Worm (Caenorhabditis elegans) whole organism, L1 larva: ENCODE measurements around the gene rab-14.
A peak's percentile ranks its signal among the peaks of the same experiment; 100 is the strongest.

Experiments used
- C04F5.9 ChIP-seq: sonication (generic microtip); optimal IDR thresholded peaks from 2 replicates; lab custom pipeline; 2016; ENCODE audit warnings: missing genetic modification characterization, missing compliant biosample characterization
- C16A3.4 ChIP-seq: fragments of 150-350 bp; optimal IDR thresholded peaks from 2 replicates; lab custom pipeline; 2014; ENCODE audit warnings: missing biosample characterization, missing genetic modification characterization
- alr-1 ChIP-seq: fragments of 200-800 bp; sonication (Bioruptor generic); optimal IDR thresholded peaks from 2 replicates; lab custom pipeline; 2018; ENCODE audit warnings: borderline replicate concordance, mild to moderate bottlenecking, missing genetic modification characterization, missing compliant biosample characterization
- aly-2 ChIP-seq: fragments of 150-350 bp; optimal IDR thresholded peaks from 2 replicates; lab custom pipeline; 2014; ENCODE audit warnings: missing biosample characterization, missing genetic modification characterization
- ceh-82 ChIP-seq, 3 experiments: fragments of 150-350 bp in 1 of 3; sonication (generic microtip) in 2 of 3; optimal IDR thresholded peaks; 2 replicates each; lab custom pipeline; 2014 to 2017; ENCODE audit warnings: missing biosample characterization in 3 of 3, missing genetic modification characterization in 3 of 3
- dpl-1 ChIP-seq, 3 experiments: fragments of 150-350 bp in 2 of 3; sonication (generic microtip) in 1 of 3; optimal IDR thresholded peaks; 2 replicates each; lab custom pipeline; 2014 to 2017; ENCODE audit warnings: missing biosample characterization in 3 of 3, missing genetic modification characterization in 3 of 3, missing genetic modification reagents in 3 of 3
- dsc-1 ChIP-seq: sonication (generic microtip); optimal IDR thresholded peaks from 2 replicates; lab custom pipeline; 2016; ENCODE audit warnings: mild to moderate bottlenecking, missing genetic modification characterization, missing compliant biosample characterization
- efl-1 ChIP-seq, 4 experiments: fragments of 150-350 bp; optimal IDR thresholded peaks in 3 of 4; peaks in 1 of 4; 1 replicate in 1 of 4; 2 replicates in 3 of 4; lab custom pipeline; 2014; ENCODE audit warnings: missing biosample characterization in 2 of 4, missing genetic modification characterization in 2 of 4, missing genetic modification reagents in 2 of 4
- egl-27 ChIP-seq, 2 experiments: fragments of 150-350 bp in 1 of 2; sonication (generic microtip); optimal IDR thresholded peaks; 3 replicates each; lab custom pipeline; 2017 to 2018; ENCODE audit warnings: missing biosample characterization in 2 of 2, missing genetic modification characterization in 2 of 2, missing genetic modification reagents in 2 of 2
- fkh-10 ChIP-seq: sonication (generic microtip); optimal IDR thresholded peaks from 2 replicates; lab custom pipeline; 2017; ENCODE audit warnings: missing biosample characterization, missing genetic modification reagents, missing genetic modification characterization
- fkh-8 ChIP-seq: sonication (generic microtip); optimal IDR thresholded peaks from 2 replicates; lab custom pipeline; 2016; ENCODE audit warnings: mild to moderate bottlenecking, missing genetic modification characterization, missing compliant biosample characterization
- fos-1 ChIP-seq: fragments of 150-350 bp; optimal IDR thresholded peaks from 2 replicates; lab custom pipeline; 2014; ENCODE audit warnings: missing biosample characterization, missing genetic modification characterization
- grh-1 ChIP-seq: fragments of 200-800 bp; sonication (Bioruptor generic); IDR thresholded peaks from 2 replicates; pipeline ENCODE4 v1.3.6; 2022; ENCODE audit warnings: missing genetic modification reagents, missing genetic modification characterization, missing compliant biosample characterization
- hpl-2 ChIP-seq: fragments of 150-350 bp; optimal IDR thresholded peaks from 2 replicates; lab custom pipeline; 2014; ENCODE audit warnings: missing biosample characterization, missing genetic modification reagents, missing genetic modification characterization
- irx-1 ChIP-seq: sonication (generic microtip); optimal IDR thresholded peaks from 2 replicates; lab custom pipeline; 2016; ENCODE audit warnings: missing genetic modification characterization, missing compliant biosample characterization
- isw-1 ChIP-seq: fragments of 200-800 bp; sonication (Bioruptor generic); IDR thresholded peaks from 2 replicates; pipeline ENCODE4 v1.3.6; 2022; ENCODE audit warnings: missing genetic modification characterization, missing compliant biosample characterization
- lin-14 ChIP-seq: fragments of 200-800 bp; sonication (Bioruptor generic); optimal IDR thresholded peaks from 2 replicates; lab custom pipeline; 2018; ENCODE audit warnings: mild to moderate bottlenecking, missing genetic modification characterization, moderate library complexity, missing compliant biosample characterization
- lin-15B ChIP-seq: fragments of 150-350 bp; sonication (generic microtip); optimal IDR thresholded peaks from 3 replicates; lab custom pipeline; 2014; ENCODE audit warnings: missing biosample characterization, missing genetic modification characterization
- lsy-2 ChIP-seq, 2 experiments: fragments of 150-350 bp; optimal IDR thresholded peaks; 2 replicates each; lab custom pipeline; 2014; ENCODE audit warnings: missing biosample characterization in 2 of 2, missing genetic modification characterization in 2 of 2
- mab-9 ChIP-seq: fragments of 200-800 bp; sonication (Bioruptor generic); IDR thresholded peaks from 2 replicates; pipeline ENCODE4 v1.3.6; 2022; ENCODE audit warnings: missing genetic modification reagents, missing genetic modification characterization, missing compliant biosample characterization
- mdl-1 ChIP-seq, 2 experiments: fragments of 150-350 bp; optimal IDR thresholded peaks; 2 replicates each; lab custom pipeline; 2014 to 2017; ENCODE audit warnings: missing biosample characterization in 2 of 2, missing genetic modification characterization in 2 of 2, inconsistent platforms in 1 of 2
- mep-1 ChIP-seq: fragments of 150-350 bp; optimal IDR thresholded peaks from 2 replicates; lab custom pipeline; 2014; ENCODE audit warnings: missing biosample characterization, missing genetic modification characterization
- nhr-47 ChIP-seq: sonication (generic microtip); optimal IDR thresholded peaks from 2 replicates; lab custom pipeline; 2016; ENCODE audit warnings: mild to moderate bottlenecking, missing genetic modification characterization, moderate library complexity, missing compliant biosample characterization
- nhr-71 ChIP-seq: sonication (generic microtip); optimal IDR thresholded peaks from 2 replicates; lab custom pipeline; 2016; ENCODE audit warnings: mild to moderate bottlenecking, missing genetic modification characterization, moderate library complexity, missing compliant biosample characterization
- nhr-77 ChIP-seq: fragments of 150-350 bp; optimal IDR thresholded peaks from 2 replicates; lab custom pipeline; 2014; ENCODE audit warnings: missing biosample characterization, missing genetic modification characterization
- pag-3 ChIP-seq: sonication (generic microtip); optimal IDR thresholded peaks from 2 replicates; lab custom pipeline; 2017; ENCODE audit warnings: missing genetic modification characterization, mild to moderate bottlenecking, missing compliant biosample characterization, antibody characterized with exemption, borderline replicate concordance; ENCODE audit not compliant: insufficient read depth
- pqm-1 ChIP-seq: sonication (generic microtip); optimal IDR thresholded peaks from 3 replicates; lab custom pipeline; 2017; ENCODE audit warnings: missing biosample characterization, missing genetic modification characterization
- skn-1 ChIP-seq: fragments of 150-350 bp; optimal IDR thresholded peaks from 2 replicates; lab custom pipeline; 2014; ENCODE audit warnings: missing biosample characterization, missing genetic modification characterization
- snpc-4 ChIP-seq: fragments of 150-350 bp; optimal IDR thresholded peaks from 2 replicates; lab custom pipeline; 2014; ENCODE audit warnings: missing biosample characterization, missing genetic modification characterization
- snu-23 ChIP-seq: sonication (generic microtip); optimal IDR thresholded peaks from 2 replicates; lab custom pipeline; 2016; ENCODE audit warnings: missing genetic modification characterization, missing compliant biosample characterization
- sup-37 ChIP-seq: fragments of 200-800 bp; sonication (Bioruptor generic); optimal IDR thresholded peaks from 2 replicates; lab custom pipeline; 2018; ENCODE audit warnings: mild to moderate bottlenecking, missing genetic modification characterization, missing compliant biosample characterization
- swsn-7 ChIP-seq: sonication (generic microtip); optimal IDR thresholded peaks from 2 replicates; lab custom pipeline; 2016; ENCODE audit warnings: missing genetic modification characterization, missing compliant biosample characterization
- tbx-2 ChIP-seq: sonication (generic microtip); optimal IDR thresholded peaks from 2 replicates; lab custom pipeline; 2016; ENCODE audit warnings: missing genetic modification characterization, missing compliant biosample characterization
- unc-30 ChIP-seq: sonication (generic microtip); optimal IDR thresholded peaks from 2 replicates; lab custom pipeline; 2017; ENCODE audit warnings: missing biosample characterization, missing genetic modification characterization
- unc-86 ChIP-seq: sonication (generic microtip); optimal IDR thresholded peaks from 2 replicates; lab custom pipeline; 2016; ENCODE audit warnings: missing genetic modification characterization, missing compliant biosample characterization
- unc-98 ChIP-seq: fragments of 200-800 bp; sonication (Bioruptor generic); IDR thresholded peaks from 2 replicates; pipeline ENCODE4 v1.3.6; 2022; ENCODE audit warnings: missing genetic modification characterization, missing compliant biosample characterization
- ztf-4 ChIP-seq: fragments of 150-350 bp; optimal IDR thresholded peaks from 2 replicates; lab custom pipeline; 2014; ENCODE audit warnings: missing biosample characterization, missing genetic modification characterization

rab-14 gene

DNA sequence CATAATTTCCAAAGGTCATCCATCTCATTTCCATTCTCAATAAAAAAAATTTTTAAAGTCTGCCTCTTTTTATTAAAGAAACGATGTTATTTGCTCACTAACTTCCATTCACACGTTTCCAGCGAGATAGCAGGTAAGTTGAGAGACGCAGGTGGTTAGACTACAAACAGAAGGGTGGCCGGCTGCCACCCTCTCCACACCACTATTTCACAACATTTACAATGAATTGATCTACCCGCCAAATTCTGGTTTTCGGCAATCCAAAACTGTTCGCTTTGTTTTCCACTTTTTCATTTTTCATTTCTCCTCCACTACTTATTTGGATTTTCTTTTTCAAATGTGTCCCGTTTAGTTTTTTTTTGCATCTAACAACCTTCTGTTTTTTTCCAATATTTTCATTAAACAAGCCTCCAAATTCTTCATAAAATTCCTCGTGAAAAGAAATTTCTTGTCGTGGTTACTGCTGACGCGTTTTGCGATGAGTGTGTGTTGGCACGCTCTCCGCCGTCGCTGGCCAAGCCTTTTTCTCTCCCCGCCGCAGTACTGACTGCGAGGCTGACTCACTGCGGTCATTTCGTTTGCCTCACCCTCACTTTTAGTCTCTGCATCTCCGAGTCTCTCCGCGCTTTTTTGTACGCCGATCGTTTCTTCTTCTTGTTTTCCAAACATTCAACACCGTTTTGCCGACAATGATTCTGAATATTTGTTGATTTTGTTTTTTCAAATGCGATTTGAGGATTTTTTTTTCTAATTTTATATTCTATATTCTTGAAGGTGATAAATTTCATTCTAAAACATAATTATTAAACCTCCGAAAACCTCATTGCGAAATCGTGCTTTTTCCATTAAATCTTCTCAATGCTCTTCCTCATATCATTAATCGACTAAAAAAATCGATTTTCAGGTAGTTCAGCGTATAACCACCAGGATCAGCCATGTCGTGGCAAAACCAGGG is 38.2 kb downstream of the rab-14 start, which contains the start of gene dyn-1 (continued):
- TF ChIP-seq unc-98 (GFP tag; lab: Robert Waterston, UW) (no peak), swsn-7 (tag; lab: Kevin White, UChicago) (peak; percentile 70), dpl-1 (GFP tag; optimal IDR thresholded peaks at IDR 0.05; lab: Kevin White, UChicago) (peak; percentile 1 to 66 (median 46)), C16A3.4 (peak; percentile 73), mdl-1 (tag; optimal IDR thresholded peaks at IDR 0.05; lab: Kevin White, UChicago) (peak in 1 of 2 experiments; percentile 66), tbx-2 (tag; lab: Kevin White, UChicago) (peak; percentile 69), efl-1 (optimal IDR thresholded peaks at IDR 0.05; lab: Kevin White, UChicago) (peak; percentile 38 to 41), efl-1 (GFP tag; optimal IDR thresholded peaks at IDR 0.05 in 1 of 2; lab: Kevin White, UChicago) (peak; percentile 17 to 86), dsc-1 (tag; lab: Kevin White, UChicago) (peak; percentile 58), fos-1 (peak; percentile 56), unc-30 (tag; lab: Kevin White, UChicago) (no peak)

DNA sequence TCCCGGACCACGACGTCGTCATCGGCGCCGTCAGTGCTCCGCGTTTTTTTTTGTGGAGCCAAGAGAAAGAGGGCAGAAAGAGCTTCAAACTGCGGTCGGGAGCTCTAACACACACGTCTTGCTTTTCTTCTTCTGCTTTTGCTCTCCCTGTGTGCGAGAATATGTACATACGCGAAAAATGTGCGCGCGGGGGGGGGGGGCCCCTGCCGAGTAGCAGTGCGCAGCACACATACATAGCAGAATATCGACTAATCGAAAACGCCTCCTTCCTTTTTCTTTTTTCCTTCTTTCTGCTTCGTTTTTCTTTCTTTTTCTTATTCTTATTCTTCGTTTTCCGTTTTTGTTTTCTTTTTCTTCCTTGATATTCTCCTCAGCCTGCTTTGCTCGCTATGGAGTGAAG is 39.8 kb downstream of the rab-14 start:
- TF ChIP-seq sup-37 (GFP tag; lab: Kevin White, UChicago) (no peak), alr-1 (tag; lab: Kevin White, UChicago) (no peak), C04F5.9 (tag; lab: Kevin White, UChicago) (no peak), hpl-2 (GFP tag; lab: Kevin White, UChicago) (no peak), swsn-7 (tag; lab: Kevin White, UChicago) (peak; percentile 46), ztf-4 (tag; lab: Kevin White, UChicago) (no peak), snpc-4 (tag; lab: Kevin White, UChicago) (no peak), tbx-2 (tag; lab: Kevin White, UChicago) (peak; percentile 50), fos-1 (no peak), irx-1 (tag; lab: Kevin White, UChicago) (no peak), lsy-2 (tag; optimal IDR thresholded peaks at IDR 0.05; lab: Kevin White, UChicago) (peak in 1 of 2 experiments; percentile 17), efl-1 (optimal IDR thresholded peaks at IDR 0.05; lab: Kevin White, UChicago) (no peak), efl-1 (GFP tag; optimal IDR thresholded peaks at IDR 0.05 in 1 of 2; lab: Kevin White, UChicago) (peak in 1 of 2 experiments; percentile 55), dpl-1 (GFP tag; optimal IDR thresholded peaks at IDR 0.05; lab: Kevin White, UChicago) (no peak), skn-1 (tag; lab: Kevin White, UChicago) (peak; percentile 23), mab-9 (GFP tag; lab: Robert Waterston, UW) (no peak), C16A3.4 (no peak), dsc-1 (tag; lab: Kevin White, UChicago) (no peak), pag-3 (tag; lab: Kevin White, UChicago) (no peak), snu-23 (peak; percentile 24), egl-27 (tag; optimal IDR thresholded peaks at IDR 0.05; lab: Kevin White, UChicago) (no peak), ceh-82 (tag; optimal IDR thresholded peaks at IDR 0.05; lab: Kevin White, UChicago) (peak; percentile 1 to 60 (median 2)), mdl-1 (tag; optimal IDR thresholded peaks at IDR 0.05; lab: Kevin White, UChicago) (no peak), lin-14 (GFP tag; lab: Kevin White, UChicago) (peak; percentile 87), nhr-77 (tag; lab: Kevin White, UChicago) (no peak), fkh-8 (tag; lab: Kevin White, UChicago) (peak; percentile 71), nhr-71 (tag; lab: Kevin White, UChicago) (peak; percentile 40), unc-86 (peak; percentile 44), pqm-1 (tag; lab: Kevin White, UChicago) (no peak), aly-2 (no peak), fkh-10 (GFP tag; lab: Kevin White, UChicago) (peak; percentile 22), nhr-47 (tag; lab: Kevin White, UChicago) (peak; percentile 41)
- TF ChIP-seq, all 84 proteins: peak for 13

- peak; percentile 25 for TF ChIP-seq mep-1 (tag; lab: Kevin White, UChicago)
- peak; percentile 37 for TF ChIP-seq snu-23
- peak; percentile 6 for TF ChIP-seq swsn-7 (tag; lab: Kevin White, UChicago)
- peak; percentile 81 for TF ChIP-seq lin-14 (GFP tag; lab: Kevin White, UChicago)
- TF ChIP-seq ceh-82 (tag; optimal IDR thresholded peaks at IDR 0.05; lab: Kevin White, UChicago): peak in 1 of 3 experiments; percentile 6
- no peak for TF ChIP-seq alr-1 (tag; lab: Kevin White, UChicago)
- peak; percentile 45; the same call in 1 of the 2 replicates for TF ChIP-seq mab-9 (GFP tag; lab: Robert Waterston, UW)
- no peak for TF ChIP-seq lin-15B (tag; lab: Kevin White, UChicago)
- TF ChIP-seq tbx-2 (tag; lab: Kevin White, UChicago): peak; percentile 11
- TF ChIP-seq unc-98 (GFP tag; lab: Robert Waterston, UW): no peak
- peak; percentile 1 to 25 for TF ChIP-seq lsy-2 (tag; optimal IDR thresholded peaks at IDR 0.05; lab: Kevin White, UChicago)
- TF ChIP-seq nhr-71 (tag; lab: Kevin White, UChicago): peak; percentile 27
- TF ChIP-seq grh-1: no peak
- no peak for TF ChIP-seq C04F5.9 (tag; lab: Kevin White, UChicago)
- TF ChIP-seq isw-1 (GFP tag; lab: Robert Waterston, UW): no peak
- TF ChIP-seq fkh-8 (tag; lab: Kevin White, UChicago): peak; percentile 26
- TF ChIP-seq mdl-1 (tag; optimal IDR thresholded peaks at IDR 0.05; lab: Kevin White, UChicago): no peak
Measured at ce11 chrX:15564338-15564737, 42.1 kb downstream of the rab-14 start.
